Worm (Caenorhabditis elegans) whole organism, late embryonic: ENCODE data around the gene aat-2.

Source experiments
- ceh-34 ChIP-seq: sonication (generic microtip); optimal IDR thresholded peaks from 2 replicates; lab custom pipeline; 2016; ENCODE audit warnings: mild to moderate bottlenecking, missing genetic modification characterization, missing compliant biosample characterization
- hlh-30 ChIP-seq: sonication (generic microtip); optimal IDR thresholded peaks from 2 replicates; lab custom pipeline; 2017; ENCODE audit warnings: antibody characterized with exemption, missing genetic modification characterization, missing compliant biosample characterization; ENCODE audit not compliant: insufficient read depth
- hlh-6 ChIP-seq: sonication (generic microtip); optimal IDR thresholded peaks from 2 replicates; lab custom pipeline; 2016; ENCODE audit warnings: missing genotype, missing genetic modification characterization, missing compliant biosample characterization
- madf-2 ChIP-seq: sonication (generic microtip); optimal IDR thresholded peaks from 2 replicates; lab custom pipeline; 2017; ENCODE audit warnings: missing genetic modification characterization, missing compliant biosample characterization
- nhr-232 ChIP-seq: sonication (generic microtip); optimal IDR thresholded peaks from 2 replicates; lab custom pipeline; 2016; ENCODE audit warnings: missing genetic modification characterization, missing compliant biosample characterization
- pax-1 ChIP-seq: fragments of 150-350 bp; optimal IDR thresholded peaks from 2 replicates; lab custom pipeline; 2014; ENCODE audit warnings: missing biosample characterization, missing genetic modification characterization
- zip-5 ChIP-seq: sonication (generic microtip); optimal IDR thresholded peaks from 2 replicates; lab custom pipeline; 2016; ENCODE audit warnings: missing genetic modification characterization, missing compliant biosample characterization

DNA sequence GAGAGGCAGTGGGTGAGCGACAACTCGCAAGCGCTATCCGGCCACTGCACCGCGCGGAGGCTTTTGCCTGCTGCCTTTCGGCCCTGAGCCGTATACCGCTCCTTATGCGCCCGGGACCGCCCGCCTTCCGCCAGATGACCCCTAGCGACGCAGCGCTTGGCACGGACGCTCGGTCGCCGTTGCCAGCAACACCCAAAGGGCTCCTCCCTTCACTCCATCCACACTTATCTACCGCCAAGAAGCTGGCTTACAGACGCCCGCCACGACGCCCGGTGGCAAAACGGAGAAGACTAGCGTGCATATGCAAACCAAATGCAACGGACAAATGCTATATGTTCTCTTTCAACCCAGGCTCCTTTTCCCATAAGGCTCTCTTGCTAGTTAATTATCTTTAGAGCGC lies 47.2 kb upstream of the aat-2 start:
- TF ChIP-seq zip-5 (tag; lab: Kevin White, UChicago) (no peak), madf-2 (tag; lab: Kevin White, UChicago) (no peak), ceh-34 (tag; lab: Kevin White, UChicago) (peak; percentile 23), nhr-232 (tag; lab: Kevin White, UChicago) (peak; percentile 10), pax-1 (tag; lab: Kevin White, UChicago) (no peak), hlh-30 (tag; lab: Kevin White, UChicago) (no peak), hlh-6 (no peak)
